Fruit fly (Drosophila melanogaster) whole organism, embryonic: ENCODE measurements around the gene CG13766.

Source experiments
- Antp ChIP-seq: fragments of 200-800 bp; sonication (Bioruptor generic); optimal IDR thresholded peaks from 3 replicates; lab custom pipeline; 2016; ENCODE audit warnings: missing biosample characterization, missing genetic modification characterization
- Atf-2 ChIP-seq: fragments of 200-800 bp; sonication (Bioruptor generic); optimal IDR thresholded peaks from 2 replicates; lab custom pipeline; 2016; ENCODE audit warnings: missing biosample characterization, missing genetic modification characterization
- Blimp-1 ChIP-seq: fragments of 200-800 bp; sonication (Bioruptor generic); optimal IDR thresholded peaks from 3 replicates; lab custom pipeline; 2018; ENCODE audit warnings: missing biosample characterization, missing genetic modification characterization, mild to moderate bottlenecking, moderate library complexity, missing genetic modification reagents
- C15 ChIP-seq: fragments of 200-800 bp; sonication (Bioruptor generic); IDR thresholded peaks from 3 replicates; pipeline ENCODE4 v1.3.6; 2022; ENCODE audit warnings: missing biosample characterization, missing genetic modification characterization
- CG10565 ChIP-seq: fragments of 200-800 bp; sonication (Bioruptor generic); optimal IDR thresholded peaks from 3 replicates; lab custom pipeline; 2016; ENCODE audit warnings: missing biosample characterization, mild to moderate bottlenecking, missing genetic modification characterization
- CG11398 ChIP-seq: fragments of 200-800 bp; sonication (Bioruptor generic); optimal IDR thresholded peaks from 2 replicates; lab custom pipeline; 2016; ENCODE audit warnings: missing biosample characterization, missing genetic modification characterization
- CG12299 ChIP-seq: fragments of 200-800 bp; sonication (Bioruptor generic); optimal IDR thresholded peaks from 2 replicates; lab custom pipeline; 2018; ENCODE audit warnings: missing biosample characterization, mild to moderate bottlenecking, missing genetic modification characterization
- CG12391 ChIP-seq: fragments of 200-800 bp; sonication (Bioruptor generic); optimal IDR thresholded peaks from 3 replicates; lab custom pipeline; 2018; ENCODE audit warnings: missing biosample characterization, mild to moderate bottlenecking, missing genetic modification characterization, moderate library complexity
- CG14667 ChIP-seq: fragments of 200-800 bp; sonication (Bioruptor generic); IDR thresholded peaks from 2 replicates; pipeline ENCODE4 v1.3.6; 2022; ENCODE audit warnings: missing biosample characterization, missing genetic modification characterization
- CG14860 ChIP-seq: fragments of 200-800 bp; sonication (Bioruptor generic); IDR thresholded peaks from 3 replicates; pipeline ENCODE4 v1.3.6; 2022; ENCODE audit warnings: missing biosample characterization, missing genetic modification characterization; ENCODE audit not compliant: partially characterized antibody
- CG18599 ChIP-seq: fragments of 200-800 bp; sonication (Bioruptor generic); optimal IDR thresholded peaks from 3 replicates; lab custom pipeline; 2017; ENCODE audit warnings: missing biosample characterization, missing genetic modification characterization, mild to moderate bottlenecking, moderate library complexity, missing genetic modification reagents
- CG18764 ChIP-seq: fragments of 200-800 bp; sonication (Bioruptor generic); optimal IDR thresholded peaks from 3 replicates; lab custom pipeline; 2016; ENCODE audit warnings: missing biosample characterization, missing genetic modification characterization
- CG2202 ChIP-seq: fragments of 200-800 bp; sonication (Bioruptor generic); optimal IDR thresholded peaks from 2 replicates; lab custom pipeline; 2018; ENCODE audit warnings: missing biosample characterization, mild to moderate bottlenecking, missing genetic modification characterization
- CG2712 ChIP-seq: fragments of 200-800 bp; optimal IDR thresholded peaks from 3 replicates; lab custom pipeline; 2019; ENCODE audit warnings: missing biosample characterization, mild to moderate bottlenecking, missing genetic modification characterization, moderate library complexity
- CG2889 ChIP-seq: fragments of 200-800 bp; sonication (Bioruptor generic); IDR thresholded peaks from 3 replicates; pipeline ENCODE4 v1.3.6; 2022; ENCODE audit warnings: missing biosample characterization, missing genetic modification characterization
- CG4360 ChIP-seq: fragments of 200-800 bp; sonication (Bioruptor generic); IDR thresholded peaks from 2 replicates; pipeline ENCODE4 v1.3.6; 2022; ENCODE audit warnings: missing biosample characterization, missing genetic modification characterization
- CG4707 ChIP-seq: fragments of 200-800 bp; sonication (Bioruptor generic); optimal IDR thresholded peaks from 2 replicates; lab custom pipeline; 2018; ENCODE audit warnings: missing biosample characterization, mild to moderate bottlenecking, missing genetic modification characterization, moderate library complexity
- CG4730 ChIP-seq: fragments of 200-800 bp; sonication (Bioruptor generic); IDR thresholded peaks from 2 replicates; pipeline ENCODE4 v1.3.6; 2022; ENCODE audit warnings: missing biosample characterization, missing genetic modification characterization
- CG6272 ChIP-seq: fragments of 200-800 bp; sonication (Bioruptor generic); IDR thresholded peaks from 2 replicates; pipeline ENCODE4 v1.3.6; 2022; ENCODE audit warnings: missing biosample characterization, missing genetic modification characterization
- CG7987 ChIP-seq: fragments of 200-800 bp; sonication (Bioruptor generic); optimal IDR thresholded peaks from 2 replicates; lab custom pipeline; 2018; ENCODE audit warnings: missing biosample characterization, mild to moderate bottlenecking, missing genetic modification characterization, moderate library complexity
- CG8388 ChIP-seq: fragments of 200-800 bp; sonication (Bioruptor generic); optimal IDR thresholded peaks from 2 replicates; lab custom pipeline; 2019; ENCODE audit warnings: missing biosample characterization, mild to moderate bottlenecking, missing genetic modification characterization, moderate library complexity
- CG8478 ChIP-seq: fragments of >200 bp; optimal IDR thresholded peaks from 2 replicates; lab custom pipeline; 2018
- CG9817 ChIP-seq: fragments of 200-800 bp; sonication (Bioruptor generic); optimal IDR thresholded peaks from 2 replicates; lab custom pipeline; 2018; ENCODE audit warnings: missing biosample characterization, mild to moderate bottlenecking, missing genetic modification characterization, moderate library complexity
- D19A ChIP-seq: fragments of 200-800 bp; optimal IDR thresholded peaks from 3 replicates; lab custom pipeline; 2019; ENCODE audit warnings: missing biosample characterization, mild to moderate bottlenecking, missing genetic modification characterization, moderate library complexity
- Dad ChIP-seq: fragments of 200-800 bp; sonication (Bioruptor generic); optimal IDR thresholded peaks from 3 replicates; lab custom pipeline; 2016; ENCODE audit warnings: missing biosample characterization, missing genetic modification characterization
- E2f2 ChIP-seq: fragments of 200-800 bp; sonication (Bioruptor generic); IDR thresholded peaks from 2 replicates; pipeline ENCODE4 v1.3.6; 2022; ENCODE audit warnings: missing biosample characterization, missing genetic modification characterization
- ERR ChIP-seq: fragments of 200-800 bp; sonication (Bioruptor generic); optimal IDR thresholded peaks from 2 replicates; lab custom pipeline; 2016; ENCODE audit warnings: missing biosample characterization, missing genetic modification characterization
- Fer1 ChIP-seq: fragments of 200-800 bp; sonication (Bioruptor generic); optimal IDR thresholded peaks from 2 replicates; lab custom pipeline; 2017; ENCODE audit warnings: missing biosample characterization, mild to moderate bottlenecking, missing genetic modification characterization
- Hmr ChIP-seq: fragments of 200-800 bp; sonication (Bioruptor generic); optimal IDR thresholded peaks from 3 replicates; lab custom pipeline; 2017; ENCODE audit warnings: mild to moderate bottlenecking, missing biosample characterization, missing genetic modification reagents, missing genetic modification characterization
- Hr78 ChIP-seq, 2 experiments: fragments of 200-800 bp in 1 of 2; fragments of >200 bp in 1 of 2; sonication (Bioruptor generic) in 1 of 2; optimal IDR thresholded peaks; 2 replicates each; lab custom pipeline; 2017 to 2019; ENCODE audit warnings: missing biosample characterization in 2 of 2, missing genetic modification characterization in 2 of 2, mild to moderate bottlenecking in 1 of 2, moderate library complexity in 1 of 2
- NfI ChIP-seq: fragments of 200-800 bp; sonication (Bioruptor generic); optimal IDR thresholded peaks from 3 replicates; lab custom pipeline; 2018; ENCODE audit warnings: missing biosample characterization, mild to moderate bottlenecking, missing genetic modification characterization, moderate library complexity
- Sry-δ ChIP-seq: fragments of 200-800 bp; sonication (Bioruptor generic); optimal IDR thresholded peaks from 2 replicates; lab custom pipeline; 2016; ENCODE audit warnings: missing biosample characterization, missing genetic modification characterization
- ap ChIP-seq: fragments of 200-800 bp; sonication (Bioruptor generic); IDR thresholded peaks from 2 replicates; pipeline ENCODE4 v1.3.6; 2022; ENCODE audit warnings: missing biosample characterization, missing genetic modification characterization
- ase ChIP-seq: fragments of 200-800 bp; sonication (Bioruptor generic); IDR thresholded peaks from 3 replicates; pipeline ENCODE4 v1.3.6; 2022; ENCODE audit warnings: missing biosample characterization, missing genetic modification characterization
- cas ChIP-seq: fragments of 200-800 bp; sonication (Bioruptor generic); IDR thresholded peaks from 2 replicates; pipeline ENCODE4 v1.3.6; 2022; ENCODE audit warnings: missing biosample characterization, missing genetic modification characterization
- cg ChIP-seq: fragments of 200-800 bp; sonication (Bioruptor generic); optimal IDR thresholded peaks from 3 replicates; lab custom pipeline; 2019; ENCODE audit warnings: missing biosample characterization, mild to moderate bottlenecking, missing genetic modification characterization, moderate library complexity
- fd102C ChIP-seq: fragments of 200-800 bp; sonication (Bioruptor generic); optimal IDR thresholded peaks from 2 replicates; lab custom pipeline; 2018; ENCODE audit warnings: missing biosample characterization, mild to moderate bottlenecking, missing genetic modification characterization, moderate library complexity
- gsb ChIP-seq: fragments of 200-800 bp; sonication (Bioruptor generic); IDR thresholded peaks from 2 replicates; pipeline ENCODE4 v1.3.6; 2022; ENCODE audit warnings: missing biosample characterization, missing genetic modification characterization
- gt ChIP-seq: fragments of 200-800 bp; sonication (Bioruptor generic); IDR thresholded peaks from 2 replicates; pipeline ENCODE4 v1.3.6; 2022; ENCODE audit warnings: missing biosample characterization, missing genetic modification characterization
- ind ChIP-seq: fragments of 200-800 bp; sonication (Bioruptor generic); optimal IDR thresholded peaks from 3 replicates; lab custom pipeline; 2016; ENCODE audit warnings: missing biosample characterization, missing genetic modification characterization
- nau ChIP-seq: fragments of 200-800 bp; sonication (Bioruptor generic); optimal IDR thresholded peaks from 3 replicates; lab custom pipeline; 2017; ENCODE audit warnings: missing biosample characterization, mild to moderate bottlenecking, missing genetic modification characterization, missing genetic modification reagents
- nom ChIP-seq: fragments of 200-800 bp; sonication (Bioruptor generic); optimal IDR thresholded peaks from 2 replicates; lab custom pipeline; 2017; ENCODE audit warnings: missing biosample characterization, missing genetic modification characterization, mild to moderate bottlenecking, moderate library complexity, missing genetic modification reagents
- pan ChIP-seq, 4 experiments: fragments of >200 bp in 3 of 4; fragments of 200-800 bp in 1 of 4; sonication (Bioruptor generic) in 1 of 4; optimal IDR thresholded peaks in 3 of 4; IDR thresholded peaks in 1 of 4; 2 replicates each; pipeline versions ENCODE4 v1.3.6 to Lab custom; 2017 to 2022; ENCODE audit warnings: missing biosample characterization in 2 of 4, missing genetic modification characterization in 2 of 4, mixed read lengths in 1 of 4
- psq ChIP-seq: fragments of 200-800 bp; sonication (Bioruptor generic); optimal IDR thresholded peaks from 2 replicates; lab custom pipeline; 2017; ENCODE audit warnings: missing biosample characterization, missing genetic modification characterization
- pum ChIP-seq: fragments of 200-800 bp; sonication (Bioruptor generic); optimal IDR thresholded peaks from 2 replicates; lab custom pipeline; 2016; ENCODE audit warnings: missing biosample characterization, missing genetic modification characterization
- rib ChIP-seq: fragments of 200-800 bp; sonication (Bioruptor generic); IDR thresholded peaks from 2 replicates; pipeline ENCODE4 v1.3.6; 2022; ENCODE audit warnings: missing biosample characterization, missing genetic modification characterization
- sima ChIP-seq: fragments of 200-800 bp; sonication (Bioruptor generic); optimal IDR thresholded peaks from 2 replicates; lab custom pipeline; 2016; ENCODE audit warnings: missing biosample characterization, missing genetic modification characterization
- slp2 ChIP-seq: fragments of 200-800 bp; sonication (Bioruptor generic); optimal IDR thresholded peaks from 2 replicates; lab custom pipeline; 2016; ENCODE audit warnings: missing biosample characterization, missing genetic modification characterization
- tin ChIP-seq: fragments of 200-800 bp; sonication (Bioruptor generic); optimal IDR thresholded peaks from 3 replicates; lab custom pipeline; 2016; ENCODE audit warnings: missing biosample characterization, missing genetic modification characterization
- ttk ChIP-seq: fragments of 200-800 bp; sonication (Bioruptor generic); IDR thresholded peaks from 2 replicates; pipeline ENCODE4 v2.1.2; 2022; ENCODE audit warnings: missing biosample characterization, missing genetic modification characterization

Gene CG13766

dm6 chr2L:6612477-6613004 is 46.6 kb upstream of the CG13766 start (continued):
- TF ChIP-seq slp2 (GFP tag; lab: Kevin White, UChicago) (peak; percentile 100), CG9817 (tag; lab: Kevin White, UChicago) (peak; percentile 100), Hr78 (GFP tag; optimal IDR thresholded peaks at IDR 0.05; lab: Kevin White, UChicago) (peak in 1 of 2 experiments; percentile 99), sima (GFP tag; lab: Kevin White, UChicago) (peak; percentile 100), rib (GFP tag; lab: Robert Waterston, UW) (peak; percentile 100), CG18764 (GFP tag; lab: Kevin White, UChicago) (peak; percentile 100), CG14860 (GFP tag; lab: Robert Waterston, UW) (0 out of 3 replicates have a peak, but pooled peaks have one; percentile 17), D19A (tag; lab: Kevin White, UChicago) (peak; percentile 99), pan (optimal IDR thresholded peaks at IDR 0.05; lab: Kevin White, UChicago) (no peak), pan (GFP tag; optimal IDR thresholded peaks at IDR 0.05 in 1 of 2, IDR thresholded peaks at IDR 0.05 in 1 of 2) (peak in 1 of 2 experiments; percentile 100), CG14667 (GFP tag; lab: Robert Waterston, UW) (peak; percentile 100), Fer1 (peak; percentile 100), NfI (GFP tag; lab: Kevin White, UChicago) (peak; percentile 100), ERR (GFP tag; lab: Kevin White, UChicago) (peak; percentile 100), CG8478 (lab: Kevin White, UChicago) (no peak), ap (GFP tag; lab: Robert Waterston, UW) (peak; percentile 100), Sry-δ (GFP tag; lab: Kevin White, UChicago) (peak; percentile 92), Atf-2 (GFP tag; lab: Kevin White, UChicago) (peak; percentile 100), Blimp-1 (peak; percentile 100), CG4730 (GFP tag; lab: Robert Waterston, UW) (peak; percentile 100), CG7987 (peak; percentile 100), CG10565 (GFP tag; lab: Kevin White, UChicago) (peak; percentile 99), tin (peak; percentile 100), gt (GFP tag; lab: Robert Waterston, UW) (peak; percentile 100), CG11398 (peak; percentile 100), CG2889 (GFP tag; lab: Robert Waterston, UW) (peak; percentile 100), ase (GFP tag; lab: Robert Waterston, UW) (peak; percentile 100), gsb (GFP tag; lab: Robert Waterston, UW) (peak; percentile 100), ind (GFP tag; lab: Kevin White, UChicago) (peak; percentile 100), nau (GFP tag; lab: Kevin White, UChicago) (peak; percentile 100), CG18599 (GFP tag; lab: Kevin White, UChicago) (peak; percentile 100), CG4707 (GFP tag; lab: Kevin White, UChicago) (peak; percentile 99), Dad (GFP tag; lab: Kevin White, UChicago) (peak; percentile 100), CG2202 (peak; percentile 100), CG12391 (tag; lab: Kevin White, UChicago) (peak; percentile 100), nom (peak; percentile 100), C15 (GFP tag; lab: Robert Waterston, UW) (peak; percentile 100), CG6272 (GFP tag; lab: Robert Waterston, UW) (peak; percentile 100), pum (GFP tag; lab: Kevin White, UChicago) (peak; percentile 100), ttk (GFP tag; lab: Robert Waterston, UW) (peak; percentile 100), CG8388 (peak; percentile 100), CG12299 (tag; lab: Kevin White, UChicago) (peak; percentile 100), cas (peak; percentile 100), Hmr (GFP tag; lab: Kevin White, UChicago) (peak; percentile 100), Antp (GFP tag; lab: Kevin White, UChicago) (peak; percentile 100), E2f2 (GFP tag; lab: Robert Waterston, UW) (peak; percentile 99), cg (GFP tag; lab: Kevin White, UChicago) (peak; percentile 48), fd102C (GFP tag; lab: Kevin White, UChicago) (peak; percentile 96), psq (GFP tag; lab: Kevin White, UChicago) (peak; percentile 99), CG4360 (peak; percentile 97), CG2712 (tag; lab: Kevin White, UChicago) (peak; percentile 100)
